Worm (Caenorhabditis elegans) whole organism, L3 larva: Measurements from ENCODE around the gene T24F1.7.

Source experiments
- R02D3.7 ChIP-seq: fragments of 150-350 bp; optimal IDR thresholded peaks from 2 replicates; lab custom pipeline; 2014; ENCODE audit warnings: missing biosample characterization, missing genetic modification characterization
- ZK546.5 ChIP-seq: sonication (generic microtip); optimal IDR thresholded peaks from 2 replicates; lab custom pipeline; 2017; ENCODE audit warnings: missing biosample characterization, missing genetic modification characterization
- aly-2 ChIP-seq: fragments of 150-350 bp; optimal IDR thresholded peaks from 2 replicates; lab custom pipeline; 2014; ENCODE audit warnings: missing biosample characterization, missing genetic modification characterization
- ama-1 ChIP-seq: fragments of 150-350 bp; optimal IDR thresholded peaks from 2 replicates; lab custom pipeline; 2018
- ceh-16 ChIP-seq: sonication (generic microtip); optimal IDR thresholded peaks from 2 replicates; lab custom pipeline; 2017; ENCODE audit warnings: missing biosample characterization, missing genetic modification characterization
- ceh-28 ChIP-seq: fragments of 150-350 bp; optimal IDR thresholded peaks from 2 replicates; lab custom pipeline; 2014; ENCODE audit warnings: missing biosample characterization, missing genetic modification reagents, missing genetic modification characterization
- ceh-82 ChIP-seq: fragments of 150-350 bp; optimal IDR thresholded peaks from 2 replicates; lab custom pipeline; 2014; ENCODE audit warnings: missing biosample characterization, missing genetic modification characterization
- ceh-9 ChIP-seq: sonication (generic microtip); optimal IDR thresholded peaks from 2 replicates; lab custom pipeline; 2018; ENCODE audit warnings: missing biosample characterization, missing genetic modification characterization
- daf-12 ChIP-seq: fragments of 150-350 bp; optimal IDR thresholded peaks from 2 replicates; lab custom pipeline; 2014; ENCODE audit warnings: missing biosample characterization, missing genetic modification reagents, missing genetic modification characterization
- egl-27 ChIP-seq: sonication (generic microtip); optimal IDR thresholded peaks from 4 replicates; lab custom pipeline; 2017; ENCODE audit warnings: missing biosample characterization, missing genetic modification reagents, missing genetic modification characterization
- egl-5 ChIP-seq: fragments of 150-350 bp; optimal IDR thresholded peaks from 2 replicates; lab custom pipeline; 2017; ENCODE audit warnings: missing biosample characterization, missing genetic modification reagents, missing genetic modification characterization, inconsistent platforms
- elt-1 ChIP-seq: fragments of 150-350 bp; optimal IDR thresholded peaks from 2 replicates; lab custom pipeline; 2014; ENCODE audit warnings: missing biosample characterization, missing genetic modification characterization
- elt-2 ChIP-seq: sonication (generic microtip); optimal IDR thresholded peaks from 2 replicates; lab custom pipeline; 2016; ENCODE audit warnings: missing genetic modification reagents, mild to moderate bottlenecking, missing genetic modification characterization, missing compliant biosample characterization
- elt-3 ChIP-seq, 3 experiments: fragments of 150-350 bp in 1 of 3; sonication (generic microtip) in 2 of 3; optimal IDR thresholded peaks; 2 replicates in 2 of 3; 4 replicates in 1 of 3; lab custom pipeline; 2014 to 2017; ENCODE audit warnings: missing biosample characterization in 3 of 3, missing genetic modification characterization in 3 of 3
- eor-1 ChIP-seq, 2 experiments: fragments of 150-350 bp; optimal IDR thresholded peaks; 2 replicates each; lab custom pipeline; 2014 to 2018; ENCODE audit warnings: missing biosample characterization in 2 of 2, missing genetic modification characterization in 2 of 2
- fkh-10 ChIP-seq: sonication (generic microtip); optimal IDR thresholded peaks from 2 replicates; lab custom pipeline; 2017; ENCODE audit warnings: missing biosample characterization, missing genetic modification reagents, missing genetic modification characterization
- fkh-2 ChIP-seq: fragments of 150-350 bp; optimal IDR thresholded peaks from 2 replicates; lab custom pipeline; 2014; ENCODE audit warnings: missing biosample characterization, missing genetic modification reagents, missing genetic modification characterization
- fos-1 ChIP-seq: fragments of 150-350 bp; optimal IDR thresholded peaks from 2 replicates; lab custom pipeline; 2014; ENCODE audit warnings: missing biosample characterization, missing genetic modification characterization
- hmg-11 ChIP-seq: sonication (generic microtip); optimal IDR thresholded peaks from 2 replicates; lab custom pipeline; 2016; ENCODE audit warnings: missing genetic modification characterization, missing compliant biosample characterization
- jun-1 ChIP-seq: fragments of 150-350 bp; optimal IDR thresholded peaks from 2 replicates; lab custom pipeline; 2014; ENCODE audit warnings: missing biosample characterization, missing genetic modification reagents, missing genetic modification characterization
- lin-15B ChIP-seq: fragments of 150-350 bp; optimal IDR thresholded peaks from 2 replicates; lab custom pipeline; 2014; ENCODE audit warnings: missing biosample characterization, missing genetic modification characterization
- lin-39 ChIP-seq: fragments of 150-350 bp; optimal IDR thresholded peaks from 2 replicates; lab custom pipeline; 2018; ENCODE audit warnings: missing biosample characterization, missing genetic modification reagents, missing genetic modification characterization
- lsy-12 ChIP-seq: sonication (generic microtip); optimal IDR thresholded peaks from 2 replicates; lab custom pipeline; 2016; ENCODE audit warnings: mild to moderate bottlenecking, missing genetic modification characterization, missing compliant biosample characterization
- mdl-1 ChIP-seq: fragments of 150-350 bp; optimal IDR thresholded peaks from 2 replicates; lab custom pipeline; 2014; ENCODE audit warnings: missing biosample characterization, missing genetic modification characterization
- mml-1 ChIP-seq: fragments of 150-350 bp; sonication (generic microtip); optimal IDR thresholded peaks from 3 replicates; lab custom pipeline; 2014; ENCODE audit warnings: missing biosample characterization, missing genetic modification characterization
- nfya-1 ChIP-seq: sonication (generic microtip); optimal IDR thresholded peaks from 2 replicates; lab custom pipeline; 2017; ENCODE audit warnings: missing genetic modification characterization, mild to moderate bottlenecking, missing compliant biosample characterization, antibody characterized with exemption, moderate library complexity; ENCODE audit not compliant: insufficient read depth
- nhr-11 ChIP-seq: fragments of 150-350 bp; optimal IDR thresholded peaks from 2 replicates; lab custom pipeline; 2014; ENCODE audit warnings: missing biosample characterization, missing genetic modification characterization
- nhr-12 ChIP-seq: fragments of 150-350 bp; optimal IDR thresholded peaks from 2 replicates; lab custom pipeline; 2014; ENCODE audit warnings: missing biosample characterization, missing genetic modification characterization
- nhr-23 ChIP-seq: fragments of 150-350 bp; optimal IDR thresholded peaks from 2 replicates; lab custom pipeline; 2014; ENCODE audit warnings: missing biosample characterization, missing genetic modification reagents, missing genetic modification characterization
- nhr-237 ChIP-seq: fragments of 150-350 bp; optimal IDR thresholded peaks from 2 replicates; lab custom pipeline; 2014; ENCODE audit warnings: missing biosample characterization, missing genetic modification characterization
- nhr-25 ChIP-seq: sonication (generic microtip); optimal IDR thresholded peaks from 2 replicates; lab custom pipeline; 2017; ENCODE audit warnings: missing biosample characterization, missing genetic modification characterization
- nhr-28 ChIP-seq: fragments of 150-350 bp; optimal IDR thresholded peaks from 2 replicates; lab custom pipeline; 2014; ENCODE audit warnings: missing biosample characterization, missing genetic modification characterization
- nhr-43 ChIP-seq: sonication (generic microtip); optimal IDR thresholded peaks from 2 replicates; lab custom pipeline; 2016; ENCODE audit warnings: mild to moderate bottlenecking, missing genetic modification characterization, missing compliant biosample characterization; ENCODE audit not compliant: poor library complexity, severe bottlenecking
- nhr-67 ChIP-seq: fragments of 150-350 bp; optimal IDR thresholded peaks from 2 replicates; lab custom pipeline; 2014; ENCODE audit warnings: missing biosample characterization, missing genetic modification characterization
- nhr-76 ChIP-seq: fragments of 150-350 bp; sonication (generic microtip); optimal IDR thresholded peaks from 5 replicates; lab custom pipeline; 2014; ENCODE audit warnings: missing biosample characterization, missing genetic modification characterization
- nhr-77 ChIP-seq: fragments of 150-350 bp; optimal IDR thresholded peaks from 2 replicates; lab custom pipeline; 2014; ENCODE audit warnings: missing biosample characterization, missing genetic modification characterization
- pha-4 ChIP-seq: fragments of 150-350 bp; optimal IDR thresholded peaks from 2 replicates; lab custom pipeline; 2014; ENCODE audit warnings: missing biosample characterization, missing genetic modification reagents, missing genetic modification characterization
- pqm-1 ChIP-seq: fragments of 150-350 bp; optimal IDR thresholded peaks from 2 replicates; lab custom pipeline; 2017; ENCODE audit warnings: missing biosample characterization, missing genetic modification characterization, inconsistent platforms
- sea-2 ChIP-seq: fragments of 150-350 bp; sonication (generic microtip); optimal IDR thresholded peaks from 4 replicates; lab custom pipeline; 2014; ENCODE audit warnings: missing biosample characterization, missing genetic modification reagents, missing genetic modification characterization
- skn-1 ChIP-seq: fragments of 150-350 bp; optimal IDR thresholded peaks from 2 replicates; lab custom pipeline; 2014; ENCODE audit warnings: missing biosample characterization, missing genetic modification characterization
- snpc-4 ChIP-seq: fragments of 150-350 bp; optimal IDR thresholded peaks from 2 replicates; lab custom pipeline; 2014; ENCODE audit warnings: missing biosample characterization, missing genetic modification characterization
- tbx-2 ChIP-seq: sonication (generic microtip); optimal IDR thresholded peaks from 2 replicates; lab custom pipeline; 2016; ENCODE audit warnings: mild to moderate bottlenecking, missing genetic modification characterization, missing compliant biosample characterization
- unc-39 ChIP-seq: sonication (generic microtip); optimal IDR thresholded peaks from 4 replicates; lab custom pipeline; 2017; ENCODE audit warnings: missing biosample characterization, missing genetic modification characterization
- unc-62 ChIP-seq: fragments of 150-350 bp; sonication (generic microtip); optimal IDR thresholded peaks from 4 replicates; lab custom pipeline; 2014; ENCODE audit warnings: missing biosample characterization, missing genetic modification reagents, missing genetic modification characterization
- zag-1 ChIP-seq: fragments of 150-350 bp; optimal IDR thresholded peaks from 2 replicates; lab custom pipeline; 2014; ENCODE audit warnings: missing biosample characterization, missing genetic modification characterization
- ztf-11 ChIP-seq: fragments of 150-350 bp; optimal IDR thresholded peaks from 2 replicates; lab custom pipeline; 2014; ENCODE audit warnings: missing biosample characterization, missing genetic modification characterization
- ztf-4 ChIP-seq: fragments of 150-350 bp; optimal IDR thresholded peaks from 2 replicates; lab custom pipeline; 2014; ENCODE audit warnings: missing biosample characterization, missing genetic modification characterization

The T24F1.7 gene

ce11 chrII:11347878-11348556 is 35.7 kb downstream of the T24F1.7 start, which contains the start of the genes B0491.6 and pigm-1:
TSS of gene B0491.6 (minus strand) at chrII:11348343.
TSS of gene pigm-1 (plus strand) at chrII:11348445.
- no peak for TF ChIP-seq nhr-28 (tag; lab: Kevin White, UChicago)
- no peak for TF ChIP-seq fos-1 (tag; lab: Kevin White, UChicago)
- peak; percentile 66 for TF ChIP-seq nfya-1 (tag; lab: Kevin White, UChicago)
- no peak for TF ChIP-seq eor-1 (tag; optimal IDR thresholded peaks at IDR 0.05; lab: Kevin White, UChicago)
- peak; percentile 48 for TF ChIP-seq elt-2 (tag; lab: Kevin White, UChicago)
- no peak for TF ChIP-seq ztf-11
- TF ChIP-seq pha-4 (tag; lab: Kevin White, UChicago), result peak; percentile 56
- TF ChIP-seq elt-1 (tag; lab: Kevin White, UChicago), result no peak
- no peak for TF ChIP-seq unc-39
- TF ChIP-seq lsy-12 (tag; lab: Kevin White, UChicago), result no peak
- no peak for TF ChIP-seq lin-39 (tag; lab: Kevin White, UChicago)
- peak; percentile 15 for TF ChIP-seq pqm-1
- peak; percentile 51 for TF ChIP-seq ceh-28 (tag; lab: Kevin White, UChicago)
- no peak for TF ChIP-seq aly-2 (tag; lab: Kevin White, UChicago)
- TF ChIP-seq fkh-2 (tag; lab: Kevin White, UChicago), result no peak
- peak; percentile 69 for TF ChIP-seq hmg-11 (tag; lab: Kevin White, UChicago)
- TF ChIP-seq snpc-4, result peak; percentile 57
- no peak for TF ChIP-seq ztf-4 (tag; lab: Kevin White, UChicago)
- TF ChIP-seq elt-3 (tag; optimal IDR thresholded peaks at IDR 0.05; lab: Kevin White, UChicago), result no peak
- TF ChIP-seq nhr-12, result no peak
- no peak for TF ChIP-seq ceh-16
- TF ChIP-seq sea-2 (GFP tag; lab: Kevin White, UChicago), result no peak
- TF ChIP-seq nhr-67 (tag; lab: Kevin White, UChicago), result no peak
- peak; percentile 46 for TF ChIP-seq nhr-25
- TF ChIP-seq jun-1 (tag; lab: Kevin White, UChicago), result peak; percentile 33
- no peak for TF ChIP-seq daf-12 (tag; lab: Kevin White, UChicago)
- TF ChIP-seq R02D3.7 (tag; lab: Kevin White, UChicago), result no peak
- TF ChIP-seq ceh-82, result no peak
- TF ChIP-seq nhr-77 (tag; lab: Kevin White, UChicago), result no peak
- TF ChIP-seq mml-1 (tag; lab: Kevin White, UChicago), result no peak
- peak; percentile 25 for TF ChIP-seq nhr-11 (tag; lab: Kevin White, UChicago)
- peak; percentile 4 for TF ChIP-seq nhr-43 (tag; lab: Kevin White, UChicago)
- TF ChIP-seq egl-27 (tag; lab: Kevin White, UChicago), result no peak
- no peak for TF ChIP-seq zag-1 (tag; lab: Kevin White, UChicago)
- peak; percentile 68 for TF ChIP-seq egl-5 (tag; lab: Kevin White, UChicago)
- no peak for TF ChIP-seq ZK546.5 (tag; lab: Kevin White, UChicago)
- TF ChIP-seq tbx-2 (tag; lab: Kevin White, UChicago), result no peak
- TF ChIP-seq fkh-10 (GFP tag; lab: Kevin White, UChicago), result peak; percentile 30
- TF ChIP-seq lin-15B (tag; lab: Kevin White, UChicago), result peak; percentile 25
- no peak for TF ChIP-seq ceh-9 (tag; lab: Kevin White, UChicago)
- peak; percentile 11 for TF ChIP-seq mdl-1 (tag; lab: Kevin White, UChicago)
- no peak for TF ChIP-seq unc-62
- no peak for TF ChIP-seq ama-1 (lab: Kevin White, UChicago)
- peak; percentile 41 for TF ChIP-seq nhr-23 (tag; lab: Kevin White, UChicago)
- TF ChIP-seq nhr-237 (tag; lab: Kevin White, UChicago), result no peak
- peak; percentile 94 for TF ChIP-seq skn-1 (tag; lab: Kevin White, UChicago)
- TF ChIP-seq nhr-76 (tag; lab: Kevin White, UChicago), result no peak
